Worm (Caenorhabditis elegans) whole organism, L4 larva: ENCODE measurements around the gene K02C4.5.

ENCODE experiments used
- F37D6.2 ChIP-seq: sonication (generic microtip); optimal IDR thresholded peaks from 2 replicates; lab custom pipeline; 2016; ENCODE audit warnings: mild to moderate bottlenecking, missing genetic modification characterization, missing compliant biosample characterization
- F44E2.7 ChIP-seq: fragments of 200-800 bp; sonication (Bioruptor generic); IDR thresholded peaks from 2 replicates; pipeline ENCODE4 v2.1.2; 2022; ENCODE audit warnings: missing genetic modification characterization, missing compliant biosample characterization
- F49E8.2 ChIP-seq: sonication (generic microtip); optimal IDR thresholded peaks from 2 replicates; lab custom pipeline; 2016; ENCODE audit warnings: missing compliant biosample characterization, mild to moderate bottlenecking, missing genetic modification characterization, borderline replicate concordance
- Y48G9A.11 ChIP-seq: fragments of 200-800 bp; sonication (Bioruptor generic); IDR thresholded peaks from 2 replicates; pipeline ENCODE4 v1.3.6; 2022; ENCODE audit warnings: missing genetic modification reagents, missing genetic modification characterization, missing compliant biosample characterization
- Y75B8A.6 ChIP-seq: fragments of 200-800 bp; sonication (Bioruptor generic); IDR thresholded peaks from 2 replicates; pipeline ENCODE4 v1.3.6; 2022; ENCODE audit warnings: missing genetic modification reagents, missing genetic modification characterization, missing compliant biosample characterization
- ZK546.5 ChIP-seq, 2 experiments: sonication (generic microtip); optimal IDR thresholded peaks; 2 replicates each; lab custom pipeline; 2017; ENCODE audit warnings: missing biosample characterization in 2 of 2, missing genetic modification characterization in 2 of 2
- aha-1 ChIP-seq: fragments of 150-350 bp; peaks from one replicate; lab custom pipeline; 2014; ENCODE audit warnings: missing biosample characterization, missing genetic modification characterization
- aly-2 ChIP-seq: sonication (generic microtip); optimal IDR thresholded peaks from 2 replicates; lab custom pipeline; 2018; ENCODE audit warnings: missing biosample characterization, missing genetic modification characterization
- arid-1 ChIP-seq: fragments of 200-800 bp; sonication (Bioruptor generic); conservative IDR thresholded peaks from 2 replicates; pipeline ENCODE4 v1.3.6; 2022; ENCODE audit warnings: missing genetic modification reagents, missing genetic modification characterization, missing compliant biosample characterization
- attf-4 ChIP-seq: sonication (generic microtip); optimal IDR thresholded peaks from 3 replicates; lab custom pipeline; 2017; ENCODE audit warnings: missing biosample characterization, missing genetic modification characterization
- ceh-20 ChIP-seq: fragments of 200-800 bp; sonication (Bioruptor generic); IDR thresholded peaks from 2 replicates; pipeline ENCODE4 v1.3.6; 2022; ENCODE audit warnings: missing genetic modification reagents, missing genetic modification characterization, missing compliant biosample characterization
- ceh-28 ChIP-seq: fragments of 150-350 bp; optimal IDR thresholded peaks from 2 replicates; lab custom pipeline; 2014; ENCODE audit warnings: missing biosample characterization, missing genetic modification reagents, missing genetic modification characterization
- ceh-32 ChIP-seq: sonication (generic microtip); optimal IDR thresholded peaks from 2 replicates; lab custom pipeline; 2016; ENCODE audit warnings: mild to moderate bottlenecking, missing genetic modification characterization, missing compliant biosample characterization; ENCODE audit not compliant: poor library complexity
- ceh-44 ChIP-seq: fragments of 200-800 bp; sonication (Bioruptor generic); IDR thresholded peaks from 2 replicates; pipeline ENCODE4 v1.3.6; 2022; ENCODE audit warnings: missing genetic modification reagents, missing genetic modification characterization, missing compliant biosample characterization
- ceh-82 ChIP-seq: sonication (generic microtip); optimal IDR thresholded peaks from 2 replicates; lab custom pipeline; 2017; ENCODE audit warnings: missing biosample characterization, missing genetic modification characterization
- cey-2 ChIP-seq: sonication (generic microtip); optimal IDR thresholded peaks from 3 replicates; lab custom pipeline; 2017; ENCODE audit warnings: missing genetic modification characterization, mild to moderate bottlenecking, missing compliant biosample characterization, antibody characterized with exemption, borderline replicate concordance; ENCODE audit not compliant: insufficient read depth
- daf-16 ChIP-seq, 3 experiments: sonication (generic microtip); optimal IDR thresholded peaks; 2 replicates each; lab custom pipeline; 2016 to 2017; ENCODE audit warnings: missing genetic modification characterization in 3 of 3, missing genetic modification reagents in 3 of 3, mild to moderate bottlenecking in 2 of 3, missing compliant biosample characterization in 2 of 3, missing biosample characterization in 1 of 3, moderate library complexity in 1 of 3
- daf-19 ChIP-seq: fragments of 200-800 bp; sonication (Bioruptor generic); conservative IDR thresholded peaks from 2 replicates; pipeline ENCODE4 v1.3.6; 2022; ENCODE audit warnings: missing genetic modification characterization, missing compliant biosample characterization
- dmd-9 ChIP-seq: fragments of 200-800 bp; sonication (Bioruptor generic); IDR thresholded peaks from 2 replicates; pipeline ENCODE4 v1.3.6; 2022; ENCODE audit warnings: missing genetic modification reagents, missing genetic modification characterization, missing compliant biosample characterization
- duxl-1 ChIP-seq: sonication (generic microtip); optimal IDR thresholded peaks from 2 replicates; lab custom pipeline; 2016; ENCODE audit warnings: mild to moderate bottlenecking, missing genetic modification characterization, moderate library complexity, missing compliant biosample characterization; ENCODE audit not compliant: poor library complexity
- dve-1 ChIP-seq: sonication (generic microtip); optimal IDR thresholded peaks from 2 replicates; lab custom pipeline; 2017; ENCODE audit warnings: antibody characterized with exemption, mild to moderate bottlenecking, missing genetic modification characterization, missing compliant biosample characterization; ENCODE audit not compliant: insufficient read depth
- egl-43 ChIP-seq: fragments of 200-800 bp; sonication (Bioruptor generic); IDR thresholded peaks from 2 replicates; pipeline ENCODE4 v1.3.6; 2022; ENCODE audit warnings: missing genetic modification reagents, missing genetic modification characterization, missing compliant biosample characterization
- fos-1 ChIP-seq: fragments of 150-350 bp; optimal IDR thresholded peaks from 2 replicates; lab custom pipeline; 2014; ENCODE audit warnings: missing biosample characterization, missing genetic modification characterization
- gei-8 ChIP-seq: fragments of 200-800 bp; sonication (Bioruptor generic); optimal IDR thresholded peaks from 2 replicates; lab custom pipeline; 2018; ENCODE audit warnings: mild to moderate bottlenecking, missing genetic modification characterization, missing compliant biosample characterization
- hmg-1.1 ChIP-seq: fragments of 200-800 bp; sonication (Bioruptor generic); IDR thresholded peaks from 2 replicates; pipeline ENCODE4 v1.3.6; 2022; ENCODE audit warnings: missing genetic modification reagents, missing genetic modification characterization, missing compliant biosample characterization
- jun-1 ChIP-seq: fragments of 150-350 bp; optimal IDR thresholded peaks from 2 replicates; lab custom pipeline; 2014; ENCODE audit warnings: missing biosample characterization, missing genetic modification reagents, missing genetic modification characterization
- lim-7 ChIP-seq: fragments of 200-800 bp; sonication (Bioruptor generic); IDR thresholded peaks from 2 replicates; pipeline ENCODE4 v1.3.6; 2022; ENCODE audit warnings: missing genetic modification characterization, missing compliant biosample characterization
- lin-13 ChIP-seq: fragments of 150-350 bp; optimal IDR thresholded peaks from 2 replicates; lab custom pipeline; 2014; ENCODE audit warnings: missing biosample characterization, missing genetic modification reagents, missing genetic modification characterization
- lin-15B ChIP-seq: fragments of 150-350 bp; sonication (generic microtip); optimal IDR thresholded peaks from 3 replicates; lab custom pipeline; 2014; ENCODE audit warnings: missing biosample characterization, missing genetic modification characterization
- lin-38 ChIP-seq: fragments of 200-800 bp; sonication (Bioruptor generic); IDR thresholded peaks from 2 replicates; pipeline ENCODE4 v1.3.6; 2022; ENCODE audit warnings: missing genetic modification reagents, missing genetic modification characterization, missing compliant biosample characterization
- lir-3 ChIP-seq: sonication (generic microtip); optimal IDR thresholded peaks from 2 replicates; lab custom pipeline; 2016; ENCODE audit warnings: mild to moderate bottlenecking, missing genetic modification characterization, missing compliant biosample characterization
- lsy-2 ChIP-seq, 2 experiments: fragments of 150-350 bp in 1 of 2; sonication (generic microtip) in 1 of 2; optimal IDR thresholded peaks; 2 replicates each; lab custom pipeline; 2014 to 2017; ENCODE audit warnings: missing biosample characterization in 2 of 2, missing genetic modification characterization in 2 of 2
- madf-9 ChIP-seq: fragments of 200-800 bp; sonication (Bioruptor generic); conservative IDR thresholded peaks from 2 replicates; pipeline ENCODE4 v1.3.6; 2022; ENCODE audit warnings: missing genetic modification reagents, missing genetic modification characterization, missing compliant biosample characterization
- mdl-1 ChIP-seq, 2 experiments: fragments of 150-350 bp in 1 of 2; sonication (generic microtip) in 1 of 2; optimal IDR thresholded peaks; 2 replicates each; lab custom pipeline; 2014 to 2017; ENCODE audit warnings: missing biosample characterization in 2 of 2, missing genetic modification characterization in 2 of 2
- mdt-29 ChIP-seq: fragments of 200-800 bp; sonication (Bioruptor generic); IDR thresholded peaks from 2 replicates; pipeline ENCODE4 v1.3.6; 2022; ENCODE audit warnings: missing genetic modification reagents, missing genetic modification characterization, missing compliant biosample characterization
- mxl-2 ChIP-seq: fragments of 200-800 bp; sonication (Bioruptor generic); conservative IDR thresholded peaks from 2 replicates; pipeline ENCODE4 v1.3.6; 2022; ENCODE audit warnings: missing genetic modification reagents, missing genetic modification characterization, missing compliant biosample characterization
- nhr-111 ChIP-seq: fragments of 200-800 bp; sonication (Bioruptor generic); optimal IDR thresholded peaks from 2 replicates; lab custom pipeline; 2018; ENCODE audit warnings: mild to moderate bottlenecking, missing genetic modification characterization, missing compliant biosample characterization
- nhr-237 ChIP-seq: sonication (generic microtip); optimal IDR thresholded peaks from 2 replicates; lab custom pipeline; 2017; ENCODE audit warnings: missing biosample characterization, missing genetic modification characterization
- nhr-25 ChIP-seq: sonication (generic microtip); optimal IDR thresholded peaks from 2 replicates; lab custom pipeline; 2017; ENCODE audit warnings: missing genetic modification characterization, mild to moderate bottlenecking, missing compliant biosample characterization, antibody characterized with exemption, moderate library complexity, borderline replicate concordance; ENCODE audit not compliant: insufficient read depth
- nhr-28 ChIP-seq: fragments of 150-350 bp; optimal IDR thresholded peaks from 2 replicates; lab custom pipeline; 2014; ENCODE audit warnings: missing biosample characterization, missing genetic modification characterization
- nhr-48 ChIP-seq: sonication (generic microtip); optimal IDR thresholded peaks from 2 replicates; lab custom pipeline; 2016; ENCODE audit warnings: mild to moderate bottlenecking, missing genetic modification characterization, missing compliant biosample characterization
- pha-4 ChIP-seq, 2 experiments: fragments of 150-350 bp in 1 of 2; fragments of 200-800 bp in 1 of 2; sonication (Bioruptor generic) in 1 of 2; IDR thresholded peaks in 1 of 2; optimal IDR thresholded peaks in 1 of 2; 2 replicates each; pipeline versions ENCODE4 v1.3.6 to Lab custom; 2014 to 2022; ENCODE audit warnings: missing genetic modification characterization in 2 of 2, missing genetic modification reagents in 2 of 2, missing biosample characterization in 1 of 2, missing compliant biosample characterization in 1 of 2
- rbr-2 ChIP-seq: sonication (generic microtip); optimal IDR thresholded peaks from 2 replicates; lab custom pipeline; 2016; ENCODE audit warnings: missing genotype, missing genetic modification characterization, missing compliant biosample characterization
- snpc-4 ChIP-seq: fragments of 150-350 bp; optimal IDR thresholded peaks from 2 replicates; lab custom pipeline; 2014; ENCODE audit warnings: missing biosample characterization, missing genetic modification characterization
- tra-1 ChIP-seq: fragments of 200-800 bp; sonication (Bioruptor generic); IDR thresholded peaks from 2 replicates; pipeline ENCODE4 v1.3.6; 2022; ENCODE audit warnings: missing genetic modification reagents, missing genetic modification characterization, missing compliant biosample characterization
- unc-130 ChIP-seq: sonication (generic microtip); optimal IDR thresholded peaks from 2 replicates; lab custom pipeline; 2016; ENCODE audit warnings: missing genetic modification reagents, missing genetic modification characterization, missing compliant biosample characterization
- vab-7 ChIP-seq: fragments of 200-800 bp; sonication (Bioruptor generic); IDR thresholded peaks from 2 replicates; pipeline ENCODE4 v1.3.6; 2022; ENCODE audit warnings: missing genetic modification reagents, missing genetic modification characterization, missing compliant biosample characterization
- zag-1 ChIP-seq: fragments of 150-350 bp; optimal IDR thresholded peaks from 2 replicates; lab custom pipeline; 2014; ENCODE audit warnings: missing biosample characterization, missing genetic modification characterization
- zfp-2 ChIP-seq: sonication (generic microtip); optimal IDR thresholded peaks from 2 replicates; lab custom pipeline; 2016; ENCODE audit warnings: mild to moderate bottlenecking, missing genetic modification characterization, missing compliant biosample characterization

Gene K02C4.5

DNA sequence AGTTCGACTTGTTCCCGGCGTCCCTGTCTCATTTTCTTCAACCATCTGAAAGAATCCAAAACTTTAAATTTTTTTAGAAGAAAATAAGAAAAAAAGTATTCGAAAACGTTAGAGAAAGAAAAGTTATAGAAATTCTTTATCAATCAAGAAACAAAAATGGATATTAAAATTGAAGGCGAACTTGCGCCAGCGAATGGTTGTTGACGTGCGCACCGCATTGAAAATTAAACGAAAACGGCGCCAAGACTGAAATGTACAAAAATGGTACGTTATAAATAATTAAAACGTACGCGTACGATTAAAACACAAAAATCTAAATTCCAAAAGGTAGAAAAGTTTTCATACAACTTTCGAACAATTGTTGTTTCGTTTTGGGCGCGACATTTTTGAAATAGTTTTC lies 8.6 kb downstream of the K02C4.5 start, which contains the start of gene K02C4.3 (continued):
- TF ChIP-seq arid-1, result no peak
- peak; percentile 27 for TF ChIP-seq nhr-28 (tag; lab: Kevin White, UChicago)
- no peak for TF ChIP-seq jun-1
- no peak for TF ChIP-seq Y48G9A.11 (GFP tag; lab: Robert Waterston, UW)
- no peak for TF ChIP-seq lim-7
- peak; percentile 40 for TF ChIP-seq rbr-2 (tag; lab: Kevin White, UChicago)
- no peak for TF ChIP-seq lin-13 (GFP tag; lab: Kevin White, UChicago)
- no peak for TF ChIP-seq F44E2.7
- no peak for TF ChIP-seq attf-4 (tag; lab: Kevin White, UChicago)
- no peak for TF ChIP-seq daf-19 (GFP tag; lab: Robert Waterston, UW)
- TF ChIP-seq lir-3 (tag; lab: Kevin White, UChicago), result no peak
- TF ChIP-seq madf-9 (GFP tag; lab: Robert Waterston, UW), result no peak
- TF ChIP-seq cey-2 (tag; lab: Kevin White, UChicago), result no peak
- no peak for TF ChIP-seq egl-43 (GFP tag; lab: Robert Waterston, UW)
- no peak for TF ChIP-seq ceh-28 (tag; lab: Kevin White, UChicago)
- no peak for TF ChIP-seq pha-4 (GFP tag; IDR thresholded peaks at IDR 0.05; lab: Robert Waterston, UW)
- peak; percentile 14 for TF ChIP-seq pha-4 (tag; optimal IDR thresholded peaks at IDR 0.05; lab: Kevin White, UChicago)
- no peak for TF ChIP-seq F37D6.2 (tag; lab: Kevin White, UChicago)

DNA sequence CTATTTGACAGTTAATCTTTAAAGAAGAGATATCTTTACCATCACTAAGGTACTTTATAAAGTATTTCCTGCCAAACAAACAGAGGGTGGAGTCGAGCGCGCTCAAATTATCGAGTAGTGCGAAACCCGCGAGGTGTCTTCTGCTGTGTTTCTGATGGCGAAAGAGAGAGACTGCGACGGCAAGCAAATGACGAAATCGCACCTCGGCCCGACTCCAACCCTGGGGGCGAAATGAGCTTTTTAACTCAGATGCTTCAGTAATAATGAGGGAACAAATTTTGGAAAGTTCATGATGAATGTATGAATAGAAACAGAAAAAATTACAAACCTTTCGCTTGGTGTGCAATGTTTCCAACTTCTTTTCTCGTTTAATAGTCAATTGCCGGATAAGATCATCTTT lies 13.3 kb downstream of the K02C4.5 start:
- TF ChIP-seq ZK546.5 (tag; optimal IDR thresholded peaks at IDR 0.05; lab: Kevin White, UChicago) (no peak), duxl-1 (tag; lab: Kevin White, UChicago) (peak; percentile 62), ceh-20 (GFP tag; lab: Robert Waterston, UW) (no peak), attf-4 (tag; lab: Kevin White, UChicago) (no peak), lin-15B (tag; lab: Kevin White, UChicago) (no peak), zag-1 (tag; lab: Kevin White, UChicago) (no peak), nhr-48 (tag; lab: Kevin White, UChicago) (no peak), lin-38 (GFP tag; lab: Robert Waterston, UW) (peak; percentile 71), mdt-29 (GFP tag; lab: Robert Waterston, UW) (no peak), unc-130 (GFP tag; lab: Kevin White, UChicago) (no peak), fos-1 (tag; lab: Kevin White, UChicago) (no peak), F49E8.2 (peak; percentile 60), gei-8 (no peak), hmg-1.1 (GFP tag; lab: Robert Waterston, UW) (0 out of 2 replicates have a peak, but pooled peaks have one; percentile 53), nhr-111 (GFP tag; lab: Kevin White, UChicago) (no peak), mdl-1 (tag; optimal IDR thresholded peaks at IDR 0.05; lab: Kevin White, UChicago) (no peak), vab-7 (GFP tag; lab: Robert Waterston, UW) (no peak), dmd-9 (GFP tag; lab: Robert Waterston, UW) (no peak), tra-1 (GFP tag; lab: Robert Waterston, UW) (no peak), aha-1 (tag; lab: Kevin White, UChicago) (peak; percentile 90), ceh-44 (GFP tag; lab: Robert Waterston, UW) (no peak), zfp-2 (tag; lab: Kevin White, UChicago) (no peak), Y75B8A.6 (GFP tag; lab: Robert Waterston, UW) (no peak), ceh-82 (tag; lab: Kevin White, UChicago) (no peak), dve-1 (peak; percentile 67), nhr-237 (tag; lab: Kevin White, UChicago) (no peak), daf-16 (GFP tag; optimal IDR thresholded peaks at IDR 0.05; lab: Kevin White, UChicago) (no peak), daf-16 (tag; optimal IDR thresholded peaks at IDR 0.05; lab: Kevin White, UChicago) (peak; percentile 26), ceh-32 (tag; lab: Kevin White, UChicago) (no peak), nhr-25 (peak; percentile 53), lsy-2 (tag; optimal IDR thresholded peaks at IDR 0.05; lab: Kevin White, UChicago) (peak in 1 of 2 experiments; percentile 71), aly-2 (tag; lab: Kevin White, UChicago) (no peak), lim-7 (no peak), mxl-2 (GFP tag; lab: Robert Waterston, UW) (no peak), snpc-4 (tag; lab: Kevin White, UChicago) (peak; percentile 86), madf-9 (GFP tag; lab: Robert Waterston, UW) (no peak)
